Fruit fly (Drosophila melanogaster): Measurements from ENCODE around the gene CG4911.

The CG4911 gene

DNA sequence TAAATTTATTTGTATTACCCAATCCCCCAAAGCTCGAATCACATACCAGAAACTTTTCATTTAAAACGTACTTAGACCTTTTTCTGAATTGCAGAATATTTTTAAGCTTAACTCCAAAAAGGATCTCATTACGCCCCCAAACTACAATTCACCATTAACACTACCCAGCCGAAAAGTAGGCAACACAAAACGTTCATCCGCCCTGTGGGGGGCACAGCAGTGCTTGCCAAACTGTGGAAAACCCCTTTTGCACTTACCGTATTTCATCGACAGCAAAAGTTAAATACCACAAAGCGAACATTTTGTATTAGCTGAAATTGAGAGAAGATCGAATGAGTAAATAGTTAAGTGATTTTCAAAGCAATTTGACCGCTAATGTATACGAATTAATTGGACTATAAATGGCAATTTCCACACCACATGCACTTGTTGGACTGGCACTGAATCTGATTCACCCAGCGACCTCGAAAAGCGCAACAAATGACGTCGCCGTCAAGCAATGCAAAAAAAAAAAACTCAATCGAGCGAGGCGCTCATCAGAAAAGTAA, 8.2 kb downstream of the CG4911 start:
- no peak for TF ChIP-seq gt (GFP tag; IDR thresholded peaks at IDR 0.05)
- no peak for TF ChIP-seq CG30403 (GFP tag; optimal IDR thresholded peaks at IDR 0.05)
- 0 out of 2 replicates have a peak, but pooled peaks have one; percentile 3 for TF ChIP-seq ranshi (GFP tag; IDR thresholded peaks at IDR 0.05)
- peak; percentile 64 for TF ChIP-seq cad (GFP tag; optimal IDR thresholded peaks at IDR 0.05)
- peak; percentile 96 for TF ChIP-seq CG6654 (GFP tag; optimal IDR thresholded peaks at IDR 0.05)
- TF ChIP-seq sens (GFP tag): peak; percentile 12
- TF ChIP-seq lilli (GFP tag; optimal IDR thresholded peaks at IDR 0.05): no peak
- TF ChIP-seq vvl (GFP tag; IDR thresholded peaks at IDR 0.05): no peak
- TF ChIP-seq chinmo (GFP tag; IDR thresholded peaks at IDR 0.05; ENCODE audit: partially characterized antibody): 0 out of 4 replicates have a peak, but pooled peaks have one; percentile 40
- peak in 1 of 2 experiments; percentile 75 for TF ChIP-seq Pdp1 (GFP tag; optimal IDR thresholded peaks at IDR 0.05)
- TF ChIP-seq H15 (GFP tag; IDR thresholded peaks at IDR 0.05): no peak
- TF ChIP-seq CG7372 (GFP tag; IDR thresholded peaks at IDR 0.05): peak; percentile 44; the same call in 1 of the 2 replicates

- no peak for TF ChIP-seq dimm (GFP tag; IDR thresholded peaks at IDR 0.05)
- TF ChIP-seq ranshi (GFP tag; IDR thresholded peaks at IDR 0.05): 0 out of 2 replicates have a peak, but pooled peaks have one; percentile 3
- peak; percentile 27 for TF ChIP-seq exex (tag; optimal IDR thresholded peaks at IDR 0.05)
Measured at dm6 chr3L:9063607-9064006, 8.9 kb downstream of the CG4911 start.

DNA sequence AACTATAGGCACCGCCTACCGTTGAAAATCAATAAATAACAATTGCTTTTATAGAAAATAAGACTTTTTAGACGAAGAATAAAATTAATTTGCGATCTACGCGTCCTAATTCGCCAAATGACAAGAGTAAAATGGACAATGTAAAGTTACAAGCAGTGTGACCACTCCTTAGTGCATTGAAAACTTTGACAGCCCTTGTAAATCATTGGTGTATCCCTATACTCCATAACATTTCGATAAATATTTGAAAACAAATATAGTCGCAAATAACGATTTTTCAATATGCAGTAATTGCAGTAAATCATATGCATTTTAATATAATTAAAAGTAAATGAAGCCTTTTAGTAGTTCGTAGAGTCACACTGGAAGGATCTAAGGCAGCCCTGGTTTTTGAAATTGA, 9.7 kb downstream of the CG4911 start:
- TF ChIP-seq stwl (tag; optimal IDR thresholded peaks at IDR 0.05) (peak; percentile 20), CG14710 (tag; optimal IDR thresholded peaks at IDR 0.05) (peak; percentile 97), NK7.1 (GFP tag; optimal IDR thresholded peaks at IDR 0.05) (no peak)

dm6 chr3L:9061449-9061848, 11.1 kb downstream of the CG4911 start:
- no peak for TF ChIP-seq vnd (GFP tag; IDR thresholded peaks at IDR 0.05; ENCODE audit: partially characterized antibody)

dm6 chr3L:9059611-9060203, 12.8 kb downstream of the CG4911 start:
- peak; percentile 26 for TF ChIP-seq gem (tag; optimal IDR thresholded peaks at IDR 0.05)
- TF ChIP-seq CG13894 (tag; optimal IDR thresholded peaks at IDR 0.05): peak; percentile 94
- TF ChIP-seq CG9215 (GFP tag; IDR thresholded peaks at IDR 0.05): no peak
- peak; percentile 20 for TF ChIP-seq Med (GFP tag)
- no peak for TF ChIP-seq hth (optimal IDR thresholded peaks at IDR 0.05)
- TF ChIP-seq CG17385 (GFP tag; optimal IDR thresholded peaks at IDR 0.05): no peak
- TF ChIP-seq HLHmδ (GFP tag; optimal IDR thresholded peaks at IDR 0.05): no peak
- TF ChIP-seq abd-A (tag; optimal IDR thresholded peaks at IDR 0.05): no peak
- TF ChIP-seq Pdp1 (GFP tag; optimal IDR thresholded peaks at IDR 0.05): peak in 1 of 2 experiments; percentile 17
- TF ChIP-seq rib (GFP tag; IDR thresholded peaks at IDR 0.05): peak; percentile 35; the same call in 1 of the 2 replicates
- no peak for TF ChIP-seq Awh (GFP tag; IDR thresholded peaks at IDR 0.05)
- TF ChIP-seq Hmr (GFP tag; optimal IDR thresholded peaks at IDR 0.05): peak; percentile 4

DNA sequence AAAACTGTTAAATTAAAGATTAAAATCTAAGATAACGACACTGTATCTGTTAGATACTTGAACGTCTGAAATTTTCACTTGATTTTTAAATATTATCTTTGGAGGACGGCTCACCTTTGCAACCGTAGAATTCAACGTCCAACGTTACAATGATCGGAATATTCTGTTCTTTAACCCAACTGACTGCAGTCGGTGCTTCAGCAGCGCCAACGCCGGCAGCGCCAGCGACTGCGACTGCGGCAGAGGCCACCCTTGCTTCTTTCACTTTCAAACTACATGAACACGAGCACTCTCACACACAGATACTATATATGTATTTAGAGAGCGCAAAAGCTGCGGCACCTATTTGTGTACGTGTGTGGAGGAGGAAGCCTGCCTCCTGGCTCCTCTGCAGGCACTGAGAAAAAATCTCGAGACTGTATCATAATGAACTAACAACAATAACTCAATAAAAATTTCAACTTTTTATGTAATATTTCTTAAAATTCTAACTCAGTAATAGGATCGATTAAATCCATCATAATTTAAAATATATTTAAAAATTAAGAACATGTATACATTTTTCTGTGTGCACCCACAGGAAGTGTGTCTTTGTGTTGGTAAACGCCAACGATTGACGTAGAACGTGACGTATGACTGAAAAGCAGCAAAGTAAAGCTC, 15.0 kb downstream of the CG4911 start:
- TF ChIP-seq Lim3 (GFP tag; IDR thresholded peaks at IDR 0.05) (peak; percentile 31; the same call in 1 of the 2 replicates), CG34422 (GFP tag; IDR thresholded peaks at IDR 0.05) (peak; percentile 86), fd3F (GFP tag; optimal IDR thresholded peaks at IDR 0.05) (peak; percentile 79), gt (GFP tag; IDR thresholded peaks at IDR 0.05) (peak; percentile 73), Taf1 (GFP tag; IDR thresholded peaks at IDR 0.05) (peak; percentile 90), zfh2 (GFP tag; optimal IDR thresholded peaks at IDR 0.05) (peak; percentile 43), CG7928 (GFP tag; optimal IDR thresholded peaks at IDR 0.05) (peak; percentile 58), dimm (GFP tag; IDR thresholded peaks at IDR 0.05) (peak; percentile 70), unpg (GFP tag; optimal IDR thresholded peaks at IDR 0.05) (peak; percentile 91), Chrac-16 (GFP tag; optimal IDR thresholded peaks at IDR 0.05) (peak; percentile 81), fu2 (GFP tag; optimal IDR thresholded peaks at IDR 0.05) (no peak), lmd (GFP tag; IDR thresholded peaks at IDR 0.05) (peak; percentile 90), CG4820 (GFP tag; optimal IDR thresholded peaks at IDR 0.05) (peak; percentile 80), cato (GFP tag; optimal IDR thresholded peaks at IDR 0.05; ENCODE audit: borderline replicate concordance) (peak; percentile 78)
